Fruit fly (Drosophila melanogaster): ENCODE measurements around the gene Utx.

DNA sequence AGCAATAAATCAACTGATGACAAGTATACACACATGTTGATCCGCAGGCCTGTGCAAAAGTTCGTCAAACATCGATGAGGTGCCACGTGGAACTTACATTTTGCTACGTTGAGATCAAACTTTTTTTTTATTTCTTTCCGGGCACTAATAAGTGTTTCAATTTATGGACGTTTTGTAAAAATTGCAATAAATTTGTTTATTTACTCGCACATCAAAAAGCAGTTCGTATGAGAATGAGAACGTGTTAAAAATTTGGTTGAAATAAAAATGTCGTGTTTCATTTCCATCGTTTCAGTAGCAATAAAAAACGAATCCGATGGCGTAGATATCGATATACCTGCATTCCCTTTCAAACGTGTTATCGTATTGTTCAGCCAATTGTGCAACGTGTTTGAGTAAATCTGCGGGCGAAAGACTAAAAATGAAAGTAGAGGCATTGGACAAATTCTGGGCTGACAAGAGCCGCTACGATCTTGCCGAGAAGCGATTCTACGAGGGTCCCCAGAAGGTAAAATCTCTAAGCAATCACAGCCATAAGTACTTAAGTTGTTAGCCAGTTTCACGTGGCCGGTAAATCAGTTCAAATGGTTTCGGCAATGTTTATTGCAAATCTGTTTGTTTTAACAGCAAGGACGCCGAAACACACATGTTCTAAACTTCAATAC lies 46.3 kb downstream of the Utx start, which contains the start of gene eEF1delta:
- TF ChIP-seq Eip75B (GFP tag; optimal IDR thresholded peaks at IDR 0.05), result no peak
- no peak for TF ChIP-seq acj6 (GFP tag; optimal IDR thresholded peaks at IDR 0.05)
- no peak for TF ChIP-seq fd85E (GFP tag; optimal IDR thresholded peaks at IDR 0.05)
- no peak for TF ChIP-seq esn (GFP tag; optimal IDR thresholded peaks at IDR 0.05)
- TF ChIP-seq CG15336 (GFP tag; IDR thresholded peaks at IDR 0.05), result no peak
- TF ChIP-seq CG1621 (tag; optimal IDR thresholded peaks at IDR 0.05), result no peak
- TF ChIP-seq eg (GFP tag; IDR thresholded peaks at IDR 0.05), result no peak
- TF ChIP-seq CG7368 (GFP tag; optimal IDR thresholded peaks at IDR 0.05), result no peak
- no peak for TF ChIP-seq CG16779 (tag; optimal IDR thresholded peaks at IDR 0.05)
- no peak for TF ChIP-seq dac (GFP tag; optimal IDR thresholded peaks at IDR 0.05)
